Worm (Caenorhabditis elegans) whole organism, mixed stage, embryonic: ENCODE results near the gene C33D3.3.
A peak's percentile ranks its signal among the peaks of the same experiment; 100 is the strongest.

Experiments
- elt-1 ChIP-seq: sonication (generic microtip); optimal IDR thresholded peaks from 2 replicates; lab custom pipeline; 2017; ENCODE audit warnings: missing genetic modification characterization, mild to moderate bottlenecking, missing compliant biosample characterization, antibody characterized with exemption, moderate library complexity, borderline replicate concordance; ENCODE audit not compliant: insufficient read depth
- nhr-2 ChIP-seq: fragments of 150-350 bp; optimal IDR thresholded peaks from 2 replicates; lab custom pipeline; 2014; ENCODE audit warnings: missing biosample characterization, missing genetic modification characterization
- nhr-76 ChIP-seq: sonication (generic microtip); optimal IDR thresholded peaks from 2 replicates; lab custom pipeline; 2017; ENCODE audit warnings: missing biosample characterization, missing genetic modification characterization
- unc-39 ChIP-seq: fragments of 150-350 bp; optimal IDR thresholded peaks from 2 replicates; lab custom pipeline; 2014; ENCODE audit warnings: missing biosample characterization, missing genetic modification characterization
- unc-62 ChIP-seq: fragments of 150-350 bp; optimal IDR thresholded peaks from 2 replicates; lab custom pipeline; 2014; ENCODE audit warnings: missing biosample characterization, missing genetic modification reagents, missing genetic modification characterization

- TF ChIP-seq unc-39 (tag; lab: Kevin White, UChicago) (no peak), elt-1 (tag; lab: Kevin White, UChicago) (peak; percentile 91), unc-62 (GFP tag; lab: Kevin White, UChicago) (peak; percentile 92), nhr-2 (tag; lab: Kevin White, UChicago) (peak; percentile 69), nhr-76 (tag; lab: Kevin White, UChicago) (no peak)
Observed at ce11 chrX:10520185-10520584, 35.0 kb downstream of the C33D3.3 start.
